Worm (Caenorhabditis elegans) whole organism, L4 larva: ENCODE data around the gene C05G5.7.

Experiments
- D1046.2 ChIP-seq: fragments of 200-800 bp; sonication (Bioruptor generic); IDR thresholded peaks from 2 replicates; pipeline ENCODE4 v1.3.6; 2022; ENCODE audit warnings: missing genetic modification characterization, missing compliant biosample characterization
- F44E2.7 ChIP-seq: fragments of 200-800 bp; sonication (Bioruptor generic); IDR thresholded peaks from 2 replicates; pipeline ENCODE4 v2.1.2; 2022; ENCODE audit warnings: missing genetic modification characterization, missing compliant biosample characterization
- Y48G9A.11 ChIP-seq: fragments of 200-800 bp; sonication (Bioruptor generic); IDR thresholded peaks from 2 replicates; pipeline ENCODE4 v1.3.6; 2022; ENCODE audit warnings: missing genetic modification reagents, missing genetic modification characterization, missing compliant biosample characterization
- ZK546.5 ChIP-seq, 2 experiments: sonication (generic microtip); optimal IDR thresholded peaks; 2 replicates each; lab custom pipeline; 2017; ENCODE audit warnings: missing biosample characterization in 2 of 2, missing genetic modification characterization in 2 of 2
- aha-1 ChIP-seq: fragments of 150-350 bp; peaks from one replicate; lab custom pipeline; 2014; ENCODE audit warnings: missing biosample characterization, missing genetic modification characterization
- aly-2 ChIP-seq: sonication (generic microtip); optimal IDR thresholded peaks from 2 replicates; lab custom pipeline; 2018; ENCODE audit warnings: missing biosample characterization, missing genetic modification characterization
- arid-1 ChIP-seq: fragments of 200-800 bp; sonication (Bioruptor generic); conservative IDR thresholded peaks from 2 replicates; pipeline ENCODE4 v1.3.6; 2022; ENCODE audit warnings: missing genetic modification reagents, missing genetic modification characterization, missing compliant biosample characterization
- attf-4 ChIP-seq: sonication (generic microtip); optimal IDR thresholded peaks from 3 replicates; lab custom pipeline; 2017; ENCODE audit warnings: missing biosample characterization, missing genetic modification characterization
- ceh-20 ChIP-seq: fragments of 200-800 bp; sonication (Bioruptor generic); IDR thresholded peaks from 2 replicates; pipeline ENCODE4 v1.3.6; 2022; ENCODE audit warnings: missing genetic modification reagents, missing genetic modification characterization, missing compliant biosample characterization
- ceh-44 ChIP-seq: fragments of 200-800 bp; sonication (Bioruptor generic); IDR thresholded peaks from 2 replicates; pipeline ENCODE4 v1.3.6; 2022; ENCODE audit warnings: missing genetic modification reagents, missing genetic modification characterization, missing compliant biosample characterization
- ceh-82 ChIP-seq: sonication (generic microtip); optimal IDR thresholded peaks from 2 replicates; lab custom pipeline; 2017; ENCODE audit warnings: missing biosample characterization, missing genetic modification characterization
- daf-16 ChIP-seq, 3 experiments: sonication (generic microtip); optimal IDR thresholded peaks; 2 replicates each; lab custom pipeline; 2016 to 2017; ENCODE audit warnings: missing genetic modification characterization in 3 of 3, missing genetic modification reagents in 3 of 3, mild to moderate bottlenecking in 2 of 3, missing compliant biosample characterization in 2 of 3, missing biosample characterization in 1 of 3, moderate library complexity in 1 of 3
- dmd-8 ChIP-seq: fragments of 200-800 bp; sonication (Bioruptor generic); IDR thresholded peaks from 2 replicates; pipeline ENCODE4 v1.3.6; 2022; ENCODE audit warnings: missing genetic modification characterization, missing compliant biosample characterization
- dmd-9 ChIP-seq: fragments of 200-800 bp; sonication (Bioruptor generic); IDR thresholded peaks from 2 replicates; pipeline ENCODE4 v1.3.6; 2022; ENCODE audit warnings: missing genetic modification reagents, missing genetic modification characterization, missing compliant biosample characterization
- dpl-1 ChIP-seq: fragments of 150-350 bp; optimal IDR thresholded peaks from 2 replicates; lab custom pipeline; 2014; ENCODE audit warnings: missing biosample characterization, missing genetic modification reagents, missing genetic modification characterization
- egl-27 ChIP-seq: sonication (generic microtip); optimal IDR thresholded peaks from 3 replicates; lab custom pipeline; 2017; ENCODE audit warnings: missing biosample characterization, missing genetic modification reagents, missing genetic modification characterization
- hmg-1.1 ChIP-seq: fragments of 200-800 bp; sonication (Bioruptor generic); IDR thresholded peaks from 2 replicates; pipeline ENCODE4 v1.3.6; 2022; ENCODE audit warnings: missing genetic modification reagents, missing genetic modification characterization, missing compliant biosample characterization
- lin-15B ChIP-seq: fragments of 150-350 bp; sonication (generic microtip); optimal IDR thresholded peaks from 3 replicates; lab custom pipeline; 2014; ENCODE audit warnings: missing biosample characterization, missing genetic modification characterization
- lin-38 ChIP-seq: fragments of 200-800 bp; sonication (Bioruptor generic); IDR thresholded peaks from 2 replicates; pipeline ENCODE4 v1.3.6; 2022; ENCODE audit warnings: missing genetic modification reagents, missing genetic modification characterization, missing compliant biosample characterization
- lsy-2 ChIP-seq, 2 experiments: fragments of 150-350 bp in 1 of 2; sonication (generic microtip) in 1 of 2; optimal IDR thresholded peaks; 2 replicates each; lab custom pipeline; 2014 to 2017; ENCODE audit warnings: missing biosample characterization in 2 of 2, missing genetic modification characterization in 2 of 2
- madf-5 ChIP-seq, 2 experiments: fragments of 200-800 bp; sonication (Bioruptor generic); IDR thresholded peaks; 2 replicates each; pipeline ENCODE4 v1.3.6; 2022; ENCODE audit warnings: missing compliant biosample characterization in 2 of 2, missing genetic modification characterization in 2 of 2
- mdl-1 ChIP-seq, 2 experiments: fragments of 150-350 bp in 1 of 2; sonication (generic microtip) in 1 of 2; optimal IDR thresholded peaks; 2 replicates each; lab custom pipeline; 2014 to 2017; ENCODE audit warnings: missing biosample characterization in 2 of 2, missing genetic modification characterization in 2 of 2
- mes-2 ChIP-seq: sonication (generic microtip); optimal IDR thresholded peaks from 2 replicates; lab custom pipeline; 2016; ENCODE audit warnings: missing genotype, mild to moderate bottlenecking, missing genetic modification characterization, missing compliant biosample characterization; ENCODE audit not compliant: poor library complexity, severe bottlenecking
- mxl-2 ChIP-seq: fragments of 200-800 bp; sonication (Bioruptor generic); conservative IDR thresholded peaks from 2 replicates; pipeline ENCODE4 v1.3.6; 2022; ENCODE audit warnings: missing genetic modification reagents, missing genetic modification characterization, missing compliant biosample characterization
- nhr-10 ChIP-seq: fragments of 150-350 bp; optimal IDR thresholded peaks from 2 replicates; lab custom pipeline; 2014; ENCODE audit warnings: missing biosample characterization, missing genetic modification characterization
- nhr-111 ChIP-seq: fragments of 200-800 bp; sonication (Bioruptor generic); optimal IDR thresholded peaks from 2 replicates; lab custom pipeline; 2018; ENCODE audit warnings: mild to moderate bottlenecking, missing genetic modification characterization, missing compliant biosample characterization
- nhr-25 ChIP-seq: sonication (generic microtip); optimal IDR thresholded peaks from 2 replicates; lab custom pipeline; 2017; ENCODE audit warnings: missing genetic modification characterization, mild to moderate bottlenecking, missing compliant biosample characterization, antibody characterized with exemption, moderate library complexity, borderline replicate concordance; ENCODE audit not compliant: insufficient read depth
- nhr-41 ChIP-seq: fragments of 200-800 bp; sonication (Bioruptor generic); IDR thresholded peaks from 2 replicates; pipeline ENCODE4 v1.3.6; 2022; ENCODE audit warnings: missing genetic modification reagents, missing genetic modification characterization, missing compliant biosample characterization
- nhr-77 ChIP-seq: fragments of 150-350 bp; optimal IDR thresholded peaks from 2 replicates; lab custom pipeline; 2014; ENCODE audit warnings: missing biosample characterization, missing genetic modification characterization
- pqm-1 ChIP-seq: sonication (generic microtip); optimal IDR thresholded peaks from 2 replicates; lab custom pipeline; 2017; ENCODE audit warnings: missing biosample characterization, missing genetic modification characterization
- set-16 ChIP-seq: fragments of 200-800 bp; sonication (Bioruptor generic); IDR thresholded peaks from 2 replicates; pipeline ENCODE4 v1.3.6; 2022; ENCODE audit warnings: missing genetic modification reagents, missing genetic modification characterization, missing compliant biosample characterization
- unc-39 ChIP-seq: sonication (generic microtip); optimal IDR thresholded peaks from 2 replicates; lab custom pipeline; 2017; ENCODE audit warnings: missing biosample characterization, missing genetic modification characterization
- zag-1 ChIP-seq: fragments of 150-350 bp; optimal IDR thresholded peaks from 2 replicates; lab custom pipeline; 2014; ENCODE audit warnings: missing biosample characterization, missing genetic modification characterization

Gene C05G5.7

DNA sequence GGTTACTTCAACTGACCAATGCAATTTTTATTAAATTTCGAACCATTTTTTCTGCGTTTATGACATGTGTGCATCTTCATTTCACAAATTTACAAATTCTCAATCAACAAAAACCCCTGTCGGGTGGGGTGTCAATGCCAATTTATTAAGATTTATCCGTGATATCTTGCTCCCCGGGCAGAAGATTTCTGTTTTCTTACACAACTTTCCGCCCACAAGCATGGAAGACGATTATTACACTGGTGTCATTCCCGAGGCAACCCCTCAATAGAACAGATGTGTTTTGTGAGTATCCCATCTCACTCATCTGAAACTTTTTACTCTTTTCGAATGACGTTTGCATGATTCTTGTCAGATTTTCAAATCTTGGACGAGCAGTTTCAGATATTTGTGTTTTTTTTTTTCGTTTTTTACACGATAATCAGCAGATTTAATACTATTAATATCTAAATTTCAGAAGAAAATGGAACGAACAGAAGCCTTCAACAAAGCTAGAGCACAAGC is 11.7 kb downstream of the C05G5.7 start, which contains the start of gene F33C8.4:
TSS of gene F33C8.4 (plus strand) at position 454 of the 504 bp plus-strand sequence.
- peak in 1 of 2 experiments; percentile 50 for TF ChIP-seq daf-16 (GFP tag; optimal IDR thresholded peaks at IDR 0.05; lab: Kevin White, UChicago)
- no peak for TF ChIP-seq daf-16 (tag; optimal IDR thresholded peaks at IDR 0.05; lab: Kevin White, UChicago)
- TF ChIP-seq unc-39: no peak
- no peak for TF ChIP-seq F44E2.7 (GFP tag; lab: Robert Waterston, UW)
- no peak for TF ChIP-seq lin-38 (GFP tag; lab: Robert Waterston, UW)
- TF ChIP-seq nhr-10 (tag; lab: Kevin White, UChicago): no peak
- TF ChIP-seq aha-1 (tag; lab: Kevin White, UChicago): peak; percentile 55
- no peak for TF ChIP-seq ceh-44 (GFP tag; lab: Robert Waterston, UW)
- TF ChIP-seq dmd-8: no peak
- TF ChIP-seq dpl-1 (GFP tag; lab: Kevin White, UChicago): no peak
- TF ChIP-seq ceh-82 (tag; lab: Kevin White, UChicago): no peak
- no peak for TF ChIP-seq ceh-20 (GFP tag; lab: Robert Waterston, UW)
- no peak for TF ChIP-seq D1046.2
- no peak for TF ChIP-seq mxl-2 (GFP tag; lab: Robert Waterston, UW)

DNA sequence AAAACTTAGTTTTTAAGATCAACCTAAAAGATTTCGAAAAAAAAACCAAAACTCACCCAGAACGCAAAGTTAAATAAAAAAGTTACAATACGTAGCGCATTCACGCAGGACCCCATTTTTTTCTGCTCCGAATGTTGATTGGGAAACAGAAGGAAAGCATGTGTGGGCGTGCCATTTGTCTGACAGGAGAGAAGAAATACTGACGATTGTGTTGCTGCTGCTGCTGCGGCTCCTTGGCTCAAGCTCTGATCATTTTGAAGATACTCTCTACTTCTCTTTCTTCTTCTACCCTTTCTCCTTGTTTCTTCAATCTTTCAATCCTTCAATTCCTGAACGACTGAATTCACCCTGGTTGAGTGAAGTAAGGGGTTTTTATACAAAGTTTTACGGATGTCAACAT is 14.3 kb downstream of the C05G5.7 start, which contains the start of gene tsp-8:
TSS of gene tsp-8 (minus strand) at position 185 of the 400 bp plus-strand sequence.
- no peak for TF ChIP-seq egl-27 (tag; lab: Kevin White, UChicago)
- no peak for TF ChIP-seq ZK546.5 (tag; optimal IDR thresholded peaks at IDR 0.05; lab: Kevin White, UChicago)
- TF ChIP-seq daf-16 (GFP tag; optimal IDR thresholded peaks at IDR 0.05; lab: Kevin White, UChicago): no peak
- TF ChIP-seq daf-16 (tag; optimal IDR thresholded peaks at IDR 0.05; lab: Kevin White, UChicago): no peak
- TF ChIP-seq aly-2 (tag; lab: Kevin White, UChicago): no peak
- no peak for TF ChIP-seq set-16
- TF ChIP-seq attf-4 (tag; lab: Kevin White, UChicago): no peak
- TF ChIP-seq Y48G9A.11: no peak
- TF ChIP-seq hmg-1.1: no peak
- no peak for TF ChIP-seq nhr-41
- no peak for TF ChIP-seq lin-15B (tag; lab: Kevin White, UChicago)
- no peak for TF ChIP-seq lsy-2 (tag; optimal IDR thresholded peaks at IDR 0.05; lab: Kevin White, UChicago)
- TF ChIP-seq pqm-1 (tag; lab: Kevin White, UChicago): no peak
- TF ChIP-seq mdl-1 (tag; optimal IDR thresholded peaks at IDR 0.05; lab: Kevin White, UChicago): no peak
- TF ChIP-seq nhr-77: no peak

DNA sequence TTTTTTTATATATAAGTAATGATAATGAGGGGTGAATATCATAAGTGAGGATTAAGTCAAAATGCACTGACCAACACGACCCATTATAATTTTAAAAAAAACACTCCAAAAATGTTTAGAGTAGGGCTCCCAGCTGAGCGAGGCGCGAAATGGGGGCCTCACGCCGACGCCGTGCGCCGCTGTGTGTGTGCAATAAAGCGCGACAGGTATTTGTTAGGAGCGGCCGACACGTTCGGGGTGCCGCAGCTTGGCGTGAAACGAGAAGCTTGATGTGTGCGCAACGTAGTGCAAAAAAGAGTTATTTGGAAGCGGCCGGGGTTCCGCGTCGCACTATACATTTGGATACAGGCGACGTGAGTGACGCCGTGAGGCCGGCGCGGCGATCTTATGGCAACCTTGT is 18.6 kb downstream of the C05G5.7 start:
- TF ChIP-seq set-16 (peak; percentile 60; the same call in 1 of the 2 replicates), dmd-9 (GFP tag; lab: Robert Waterston, UW) (no peak), dmd-8 (peak; percentile 11; the same call in 1 of the 2 replicates)

DNA sequence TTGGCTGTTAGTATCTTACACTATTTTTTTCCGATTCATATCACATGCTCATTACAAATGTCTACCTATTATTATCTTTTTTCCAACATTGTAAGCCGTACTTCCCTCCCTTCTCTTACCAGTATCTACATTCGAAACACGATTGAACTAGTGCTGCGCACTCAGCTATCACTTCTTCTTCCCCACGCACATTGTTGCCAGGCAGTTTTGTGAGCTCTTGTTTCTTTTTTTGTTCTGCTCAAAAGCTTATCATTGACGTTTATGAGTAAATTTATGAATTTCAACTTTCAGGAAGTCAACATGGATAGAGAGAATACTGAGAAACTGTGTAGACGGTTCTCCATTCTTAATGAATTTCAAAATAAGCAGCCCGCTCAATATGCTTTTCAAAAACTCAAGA is 22.5 kb downstream of the C05G5.7 start, which contains the start of gene F33C8.2:
TSS of gene F33C8.2 (plus strand) at position 301 of the 400 bp plus-strand sequence.
- no peak for TF ChIP-seq arid-1

DNA sequence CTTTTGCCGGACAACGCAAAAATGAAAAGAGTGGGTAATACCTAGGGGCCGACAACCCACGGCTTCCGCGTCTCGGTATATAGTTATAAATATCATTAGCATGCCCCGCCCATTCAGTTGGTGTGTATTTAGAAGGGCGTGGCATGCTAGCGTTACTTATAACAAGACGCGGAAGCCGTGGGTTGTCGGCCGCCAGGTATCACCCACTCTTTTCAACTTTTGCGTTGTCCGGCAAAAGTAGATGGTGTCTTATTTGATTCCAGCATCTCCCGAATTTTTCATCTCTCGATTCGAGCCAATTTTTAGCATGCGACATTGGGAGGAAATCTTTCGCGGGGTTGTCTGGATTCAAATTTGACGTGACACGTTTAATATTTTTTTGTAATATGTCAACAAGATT is 25.8 kb downstream of the C05G5.7 start:
- TF ChIP-seq madf-5 (GFP tag; IDR thresholded peaks at IDR 0.05; lab: Robert Waterston, UW) (0 out of 4 replicates have a peak, but pooled peaks of 1 of the 2 experiments have one; percentile 16), nhr-111 (GFP tag; lab: Kevin White, UChicago) (no peak), mes-2 (tag; lab: Kevin White, UChicago) (no peak), zag-1 (no peak), nhr-25 (tag; lab: Kevin White, UChicago) (no peak)
